Worm (Caenorhabditis elegans): ENCODE measurements around the gene T05A7.1.
"Not testable (repeated sequence)": the region's sequence is repeated elsewhere in the genome, so short reads cannot be mapped to it uniquely, and the experiment has no call there.

The T05A7.1 gene

DNA sequence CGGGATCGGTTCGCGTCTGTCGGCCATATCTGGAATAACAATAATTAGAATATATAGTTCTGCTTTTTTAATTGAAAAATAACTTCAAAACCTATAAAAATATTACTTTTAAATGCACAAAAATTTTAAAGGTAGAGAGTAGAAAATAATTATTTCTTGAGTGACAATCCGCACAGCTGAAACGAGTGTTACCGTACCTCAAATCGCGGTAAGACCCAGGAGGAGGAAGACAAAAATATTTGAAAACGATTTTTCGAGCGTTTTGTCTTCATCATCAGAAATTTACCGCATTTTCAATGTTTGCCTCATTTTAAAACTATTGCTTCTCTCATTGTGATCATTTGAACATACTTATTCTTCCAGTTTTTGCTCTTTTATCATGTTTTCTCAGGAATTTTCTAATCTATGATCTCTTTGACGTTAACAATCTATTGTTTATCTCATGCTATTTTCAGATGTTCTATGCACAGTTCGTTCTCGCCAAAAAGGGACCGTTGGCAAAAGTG is 20.3 kb downstream of the T05A7.1 start, which contains the start of the genes rpn-5 and scc-1 (continued):
- TF ChIP-seq zim-3 (tag; optimal IDR thresholded peaks at IDR 0.05): no peak
- no peak for TF ChIP-seq T07F8.4 (tag; optimal IDR thresholded peaks at IDR 0.05)
- no peak for TF ChIP-seq die-1 (tag; optimal IDR thresholded peaks at IDR 0.05)
- TF ChIP-seq nfya-1 (tag; optimal IDR thresholded peaks at IDR 0.05; ENCODE audit: borderline replicate concordance, insufficient read depth): no peak
- TF ChIP-seq lir-1 (GFP tag; conservative IDR thresholded peaks at IDR 0.05): no peak
- no peak for TF ChIP-seq ets-4 (GFP tag; optimal IDR thresholded peaks at IDR 0.05)
- TF ChIP-seq attf-6 (GFP tag; IDR thresholded peaks at IDR 0.05): no peak
- peak; percentile 6 for TF ChIP-seq snpc-1.3 (tag; optimal IDR thresholded peaks at IDR 0.05; ENCODE audit: insufficient read depth)
- no peak for TF ChIP-seq attf-5 (GFP tag; optimal IDR thresholded peaks at IDR 0.05)
- TF ChIP-seq lsy-27 (tag; optimal IDR thresholded peaks at IDR 0.05; ENCODE audit: borderline replicate concordance, insufficient read depth): no peak
- TF ChIP-seq bed-2 (GFP tag; IDR thresholded peaks at IDR 0.05): no peak
- no peak for TF ChIP-seq lin-40 (tag; optimal IDR thresholded peaks at IDR 0.05)
- no peak for TF ChIP-seq nfyb-1 (GFP tag; IDR thresholded peaks at IDR 0.05)
- TF ChIP-seq D2030.7 (GFP tag; IDR thresholded peaks at IDR 0.05): peak; percentile 61
- no peak for TF ChIP-seq F10E7.11 (tag; optimal IDR thresholded peaks at IDR 0.05)
- no peak for TF ChIP-seq him-1 (tag; optimal IDR thresholded peaks at IDR 0.05)
- TF ChIP-seq let-607 (tag; optimal IDR thresholded peaks at IDR 0.05): peak in 1 of 2 experiments; percentile 4
- no peak for TF ChIP-seq B0035.1 (tag; optimal IDR thresholded peaks at IDR 0.05)
- TF ChIP-seq madf-8 (GFP tag; conservative IDR thresholded peaks at IDR 0.05): peak; percentile 46
- peak; percentile 60 for TF ChIP-seq xnd-1 (tag; optimal IDR thresholded peaks at IDR 0.05)
- no peak for TF ChIP-seq zfh-2 (GFP tag; conservative IDR thresholded peaks at IDR 0.05)
- no peak for TF ChIP-seq ztf-18 (tag; optimal IDR thresholded peaks at IDR 0.05)
- TF ChIP-seq ceh-79 (tag; optimal IDR thresholded peaks at IDR 0.05): no peak

ce11 chrII:4701482-4702119 is 23.6 kb downstream of the T05A7.1 start, which contains the start of gene unc-85:
unc-85 (plus strand) TSS chrII:4702069.
- TF ChIP-seq die-1 (tag; optimal IDR thresholded peaks at IDR 0.05) (peak; percentile 28), xnd-1 (tag; optimal IDR thresholded peaks at IDR 0.05) (peak; percentile 88), mcd-1 (GFP tag; IDR thresholded peaks at IDR 0.05) (peak; percentile 99), hmg-1.2 (GFP tag; IDR thresholded peaks at IDR 0.05) (peak; percentile 86), B0019.2 (GFP tag; conservative IDR thresholded peaks at IDR 0.05) (peak; percentile 98), snpc-4 (tag; optimal IDR thresholded peaks at IDR 0.05) (peak; percentile 20 to 66 (median 58)), lin-40 (tag; optimal IDR thresholded peaks at IDR 0.05) (peak; percentile 82), lin-54 (GFP tag; optimal IDR thresholded peaks at IDR 0.05) (peak; percentile 86), Y53G8AR.9 (GFP tag; conservative IDR thresholded peaks at IDR 0.05) (peak; percentile 94), pbrm-1 (GFP tag; IDR thresholded peaks at IDR 0.05) (peak; percentile 93), cebp-1 (GFP tag; IDR thresholded peaks at IDR 0.05) (peak; percentile 78), cebp-1 (tag; optimal IDR thresholded peaks at IDR 0.05) (peak; percentile 79), ceh-27 (GFP tag; optimal IDR thresholded peaks at IDR 0.05) (peak; percentile 70), let-526 (GFP tag; IDR thresholded peaks at IDR 0.05) (peak; percentile 82), ekl-4 (GFP tag; IDR thresholded peaks at IDR 0.05) (peak; percentile 97), D2030.7 (GFP tag; IDR thresholded peaks at IDR 0.05) (peak; percentile 100), F49E8.2 (tag; optimal IDR thresholded peaks at IDR 0.05; ENCODE audit: insufficient read depth) (peak; percentile 87), snpc-3.4 (tag; optimal IDR thresholded peaks at IDR 0.05) (peak; percentile 84), egl-18 (GFP tag; IDR thresholded peaks at IDR 0.05) (0 out of 2 replicates have a peak, but pooled peaks have one; percentile 52), lin-35 (GFP tag; optimal IDR thresholded peaks at IDR 0.05) (peak; percentile 54 to 70 (median 60)), Y56A3A.18 (GFP tag; IDR thresholded peaks at IDR 0.05) (peak; percentile 75), F37B4.10 (GFP tag; IDR thresholded peaks at IDR 0.05) (0 out of 2 replicates have a peak, but pooled peaks have one; percentile 69), madf-6 (GFP tag; IDR thresholded peaks at IDR 0.05) (peak; percentile 99), ceh-100 (GFP tag; IDR thresholded peaks at IDR 0.05) (peak; percentile 97), Y53F4B.3 (GFP tag; IDR thresholded peaks at IDR 0.05) (peak; percentile 87)
- TF ChIP-seq snpc-4 (GFP tag; optimal IDR thresholded peaks at IDR 0.05): not testable (repeated sequence)

Measured in whole organism, young adult.